Worm (Caenorhabditis elegans) whole organism, L3 larva: ENCODE measurements around the gene rbm-28.

ENCODE experiments used
- ceh-16 ChIP-seq: sonication (generic microtip); optimal IDR thresholded peaks from 2 replicates; lab custom pipeline; 2017; ENCODE audit warnings: missing biosample characterization, missing genetic modification characterization
- ceh-28 ChIP-seq: fragments of 150-350 bp; optimal IDR thresholded peaks from 2 replicates; lab custom pipeline; 2014; ENCODE audit warnings: missing biosample characterization, missing genetic modification reagents, missing genetic modification characterization
- fkh-10 ChIP-seq: sonication (generic microtip); optimal IDR thresholded peaks from 2 replicates; lab custom pipeline; 2017; ENCODE audit warnings: missing biosample characterization, missing genetic modification reagents, missing genetic modification characterization
- fos-1 ChIP-seq: fragments of 150-350 bp; optimal IDR thresholded peaks from 2 replicates; lab custom pipeline; 2014; ENCODE audit warnings: missing biosample characterization, missing genetic modification characterization
- jun-1 ChIP-seq: fragments of 150-350 bp; optimal IDR thresholded peaks from 2 replicates; lab custom pipeline; 2014; ENCODE audit warnings: missing biosample characterization, missing genetic modification reagents, missing genetic modification characterization
- lin-15B ChIP-seq: fragments of 150-350 bp; optimal IDR thresholded peaks from 2 replicates; lab custom pipeline; 2014; ENCODE audit warnings: missing biosample characterization, missing genetic modification characterization
- lin-39 ChIP-seq: fragments of 150-350 bp; optimal IDR thresholded peaks from 2 replicates; lab custom pipeline; 2018; ENCODE audit warnings: missing biosample characterization, missing genetic modification reagents, missing genetic modification characterization
- mdl-1 ChIP-seq: fragments of 150-350 bp; optimal IDR thresholded peaks from 2 replicates; lab custom pipeline; 2014; ENCODE audit warnings: missing biosample characterization, missing genetic modification characterization
- nhr-11 ChIP-seq: fragments of 150-350 bp; optimal IDR thresholded peaks from 2 replicates; lab custom pipeline; 2014; ENCODE audit warnings: missing biosample characterization, missing genetic modification characterization
- nhr-12 ChIP-seq: fragments of 150-350 bp; optimal IDR thresholded peaks from 2 replicates; lab custom pipeline; 2014; ENCODE audit warnings: missing biosample characterization, missing genetic modification characterization
- nhr-23 ChIP-seq: fragments of 150-350 bp; optimal IDR thresholded peaks from 2 replicates; lab custom pipeline; 2014; ENCODE audit warnings: missing biosample characterization, missing genetic modification reagents, missing genetic modification characterization
- nhr-237 ChIP-seq: fragments of 150-350 bp; optimal IDR thresholded peaks from 2 replicates; lab custom pipeline; 2014; ENCODE audit warnings: missing biosample characterization, missing genetic modification characterization
- nhr-25 ChIP-seq: sonication (generic microtip); optimal IDR thresholded peaks from 2 replicates; lab custom pipeline; 2017; ENCODE audit warnings: missing biosample characterization, missing genetic modification characterization
- tbx-2 ChIP-seq: sonication (generic microtip); optimal IDR thresholded peaks from 2 replicates; lab custom pipeline; 2016; ENCODE audit warnings: mild to moderate bottlenecking, missing genetic modification characterization, missing compliant biosample characterization
- unc-39 ChIP-seq: sonication (generic microtip); optimal IDR thresholded peaks from 4 replicates; lab custom pipeline; 2017; ENCODE audit warnings: missing biosample characterization, missing genetic modification characterization
- unc-62 ChIP-seq: fragments of 150-350 bp; sonication (generic microtip); optimal IDR thresholded peaks from 4 replicates; lab custom pipeline; 2014; ENCODE audit warnings: missing biosample characterization, missing genetic modification reagents, missing genetic modification characterization
- ztf-4 ChIP-seq: fragments of 150-350 bp; optimal IDR thresholded peaks from 2 replicates; lab custom pipeline; 2014; ENCODE audit warnings: missing biosample characterization, missing genetic modification characterization

The rbm-28 gene

ce11 chrII:14910307-14910706 lies 53.2 kb downstream of the rbm-28 start, which contains the start of gene R03C1.1:
R03C1.1 (minus strand) TSS chrII:14910407.
- TF ChIP-seq nhr-11 (tag; lab: Kevin White, UChicago) (no peak), fkh-10 (GFP tag; lab: Kevin White, UChicago) (no peak), ceh-28 (no peak), ztf-4 (tag; lab: Kevin White, UChicago) (no peak), fos-1 (tag; lab: Kevin White, UChicago) (no peak), nhr-25 (tag; lab: Kevin White, UChicago) (no peak), nhr-12 (tag; lab: Kevin White, UChicago) (no peak), nhr-23 (tag; lab: Kevin White, UChicago) (no peak), unc-62 (GFP tag; lab: Kevin White, UChicago) (no peak), tbx-2 (tag; lab: Kevin White, UChicago) (no peak), unc-39 (no peak), nhr-237 (tag; lab: Kevin White, UChicago) (no peak), jun-1 (tag; lab: Kevin White, UChicago) (no peak), lin-39 (tag; lab: Kevin White, UChicago) (no peak), mdl-1 (tag; lab: Kevin White, UChicago) (no peak), lin-15B (tag; lab: Kevin White, UChicago) (no peak), ceh-16 (tag; lab: Kevin White, UChicago) (no peak)
